Fruit fly (Drosophila melanogaster): ENCODE results near the gene IRSp53.

dm6 chr3L:11101598-11101997 lies 34.3 kb upstream of the IRSp53 start, which contains the start of gene Elo68beta:
- TF ChIP-seq CG8478 (optimal IDR thresholded peaks at IDR 0.05): no peak
- TF ChIP-seq Dll (optimal IDR thresholded peaks at IDR 0.05): no peak
- TF ChIP-seq psq (optimal IDR thresholded peaks at IDR 0.05): no peak
- no peak for TF ChIP-seq usp (GFP tag; optimal IDR thresholded peaks at IDR 0.05)
- no peak for TF ChIP-seq EcR (GFP tag; optimal IDR thresholded peaks at IDR 0.05)
- no peak for TF ChIP-seq pan (optimal IDR thresholded peaks at IDR 0.05)
